Worm (Caenorhabditis elegans) whole organism, L4 larva: ENCODE data around the gene K08D10.10.

Experiments
- F10B5.3 ChIP-seq: sonication (generic microtip); optimal IDR thresholded peaks from 2 replicates; lab custom pipeline; 2016; ENCODE audit warnings: mild to moderate bottlenecking, missing genetic modification characterization, missing compliant biosample characterization
- F26F4.8 ChIP-seq: fragments of 200-800 bp; sonication (Bioruptor generic); conservative IDR thresholded peaks from 2 replicates; pipeline ENCODE4 v1.3.6; 2022; ENCODE audit warnings: missing genetic modification characterization, missing compliant biosample characterization
- F44E2.7 ChIP-seq: fragments of 200-800 bp; sonication (Bioruptor generic); IDR thresholded peaks from 2 replicates; pipeline ENCODE4 v2.1.2; 2022; ENCODE audit warnings: missing genetic modification characterization, missing compliant biosample characterization
- F49E8.2 ChIP-seq: sonication (generic microtip); optimal IDR thresholded peaks from 2 replicates; lab custom pipeline; 2016; ENCODE audit warnings: missing compliant biosample characterization, mild to moderate bottlenecking, missing genetic modification characterization, borderline replicate concordance
- R02D3.7 ChIP-seq: fragments of 150-350 bp; sonication (generic microtip); optimal IDR thresholded peaks from 3 replicates; lab custom pipeline; 2014; ENCODE audit warnings: missing biosample characterization, missing genetic modification characterization
- Y5F2A.4 ChIP-seq: fragments of 200-800 bp; sonication (Bioruptor generic); optimal IDR thresholded peaks from 2 replicates; lab custom pipeline; 2018; ENCODE audit warnings: mild to moderate bottlenecking, missing genetic modification characterization, missing compliant biosample characterization
- ZK546.5 ChIP-seq, 2 experiments: sonication (generic microtip); optimal IDR thresholded peaks; 2 replicates each; lab custom pipeline; 2017; ENCODE audit warnings: missing biosample characterization in 2 of 2, missing genetic modification characterization in 2 of 2
- aly-2 ChIP-seq: sonication (generic microtip); optimal IDR thresholded peaks from 2 replicates; lab custom pipeline; 2018; ENCODE audit warnings: missing biosample characterization, missing genetic modification characterization
- arid-1 ChIP-seq: fragments of 200-800 bp; sonication (Bioruptor generic); conservative IDR thresholded peaks from 2 replicates; pipeline ENCODE4 v1.3.6; 2022; ENCODE audit warnings: missing genetic modification reagents, missing genetic modification characterization, missing compliant biosample characterization
- ceh-20 ChIP-seq: fragments of 200-800 bp; sonication (Bioruptor generic); IDR thresholded peaks from 2 replicates; pipeline ENCODE4 v1.3.6; 2022; ENCODE audit warnings: missing genetic modification reagents, missing genetic modification characterization, missing compliant biosample characterization
- ceh-32 ChIP-seq: sonication (generic microtip); optimal IDR thresholded peaks from 2 replicates; lab custom pipeline; 2016; ENCODE audit warnings: mild to moderate bottlenecking, missing genetic modification characterization, missing compliant biosample characterization; ENCODE audit not compliant: poor library complexity
- daf-12 ChIP-seq: fragments of 150-350 bp; optimal IDR thresholded peaks from 2 replicates; lab custom pipeline; 2014; ENCODE audit warnings: missing biosample characterization, missing genetic modification reagents, missing genetic modification characterization
- daf-16 ChIP-seq, 3 experiments: sonication (generic microtip); optimal IDR thresholded peaks; 2 replicates each; lab custom pipeline; 2016 to 2017; ENCODE audit warnings: missing genetic modification characterization in 3 of 3, missing genetic modification reagents in 3 of 3, mild to moderate bottlenecking in 2 of 3, missing compliant biosample characterization in 2 of 3, missing biosample characterization in 1 of 3, moderate library complexity in 1 of 3
- dmd-6 ChIP-seq: fragments of 200-800 bp; sonication (Bioruptor generic); IDR thresholded peaks from 2 replicates; pipeline ENCODE4 v1.3.6; 2022; ENCODE audit warnings: missing genetic modification reagents, missing genetic modification characterization, missing compliant biosample characterization
- dve-1 ChIP-seq: sonication (generic microtip); optimal IDR thresholded peaks from 2 replicates; lab custom pipeline; 2017; ENCODE audit warnings: antibody characterized with exemption, mild to moderate bottlenecking, missing genetic modification characterization, missing compliant biosample characterization; ENCODE audit not compliant: insufficient read depth
- fkh-10 ChIP-seq: fragments of 150-350 bp; optimal IDR thresholded peaks from 2 replicates; lab custom pipeline; 2014; ENCODE audit warnings: missing biosample characterization, missing genetic modification reagents, missing genetic modification characterization
- hif-1 ChIP-seq, 2 experiments: sonication (generic microtip); optimal IDR thresholded peaks; 2 replicates each; lab custom pipeline; 2016 to 2017; ENCODE audit warnings: missing compliant biosample characterization in 2 of 2, missing genetic modification characterization in 2 of 2, missing genetic modification reagents in 2 of 2, missing genotype in 2 of 2, mild to moderate bottlenecking in 1 of 2
- hlh-30 ChIP-seq: sonication (generic microtip); optimal IDR thresholded peaks from 2 replicates; lab custom pipeline; 2017; ENCODE audit warnings: antibody characterized with exemption, mild to moderate bottlenecking, missing genetic modification characterization, missing compliant biosample characterization; ENCODE audit not compliant: insufficient read depth
- hmg-1.1 ChIP-seq: fragments of 200-800 bp; sonication (Bioruptor generic); IDR thresholded peaks from 2 replicates; pipeline ENCODE4 v1.3.6; 2022; ENCODE audit warnings: missing genetic modification reagents, missing genetic modification characterization, missing compliant biosample characterization
- lim-7 ChIP-seq: fragments of 200-800 bp; sonication (Bioruptor generic); IDR thresholded peaks from 2 replicates; pipeline ENCODE4 v1.3.6; 2022; ENCODE audit warnings: missing genetic modification characterization, missing compliant biosample characterization
- lin-1 ChIP-seq: fragments of 200-800 bp; sonication (Bioruptor generic); IDR thresholded peaks from 2 replicates; pipeline ENCODE4 v1.3.6; 2022; ENCODE audit warnings: missing genetic modification reagents, missing genetic modification characterization, missing compliant biosample characterization
- lin-15B ChIP-seq: fragments of 150-350 bp; sonication (generic microtip); optimal IDR thresholded peaks from 3 replicates; lab custom pipeline; 2014; ENCODE audit warnings: missing biosample characterization, missing genetic modification characterization
- lin-38 ChIP-seq: fragments of 200-800 bp; sonication (Bioruptor generic); IDR thresholded peaks from 2 replicates; pipeline ENCODE4 v1.3.6; 2022; ENCODE audit warnings: missing genetic modification reagents, missing genetic modification characterization, missing compliant biosample characterization
- lir-3 ChIP-seq: sonication (generic microtip); optimal IDR thresholded peaks from 2 replicates; lab custom pipeline; 2016; ENCODE audit warnings: mild to moderate bottlenecking, missing genetic modification characterization, missing compliant biosample characterization
- madf-9 ChIP-seq: fragments of 200-800 bp; sonication (Bioruptor generic); conservative IDR thresholded peaks from 2 replicates; pipeline ENCODE4 v1.3.6; 2022; ENCODE audit warnings: missing genetic modification reagents, missing genetic modification characterization, missing compliant biosample characterization
- mdt-29 ChIP-seq: fragments of 200-800 bp; sonication (Bioruptor generic); IDR thresholded peaks from 2 replicates; pipeline ENCODE4 v1.3.6; 2022; ENCODE audit warnings: missing genetic modification reagents, missing genetic modification characterization, missing compliant biosample characterization
- mep-1 ChIP-seq: fragments of 150-350 bp; sonication (generic microtip); optimal IDR thresholded peaks from 3 replicates; lab custom pipeline; 2014; ENCODE audit warnings: missing biosample characterization, missing genetic modification characterization
- mes-2 ChIP-seq: sonication (generic microtip); optimal IDR thresholded peaks from 2 replicates; lab custom pipeline; 2016; ENCODE audit warnings: missing genotype, mild to moderate bottlenecking, missing genetic modification characterization, missing compliant biosample characterization; ENCODE audit not compliant: poor library complexity, severe bottlenecking
- nhr-11 ChIP-seq: fragments of 150-350 bp; optimal IDR thresholded peaks from 2 replicates; lab custom pipeline; 2014; ENCODE audit warnings: missing biosample characterization, missing genetic modification characterization
- nhr-48 ChIP-seq: sonication (generic microtip); optimal IDR thresholded peaks from 2 replicates; lab custom pipeline; 2016; ENCODE audit warnings: mild to moderate bottlenecking, missing genetic modification characterization, missing compliant biosample characterization
- pqm-1 ChIP-seq: sonication (generic microtip); optimal IDR thresholded peaks from 2 replicates; lab custom pipeline; 2017; ENCODE audit warnings: missing biosample characterization, missing genetic modification characterization
- sdz-12 ChIP-seq: fragments of 200-800 bp; sonication (Bioruptor generic); optimal IDR thresholded peaks from 2 replicates; lab custom pipeline; 2018; ENCODE audit warnings: mild to moderate bottlenecking, missing genetic modification characterization, missing compliant biosample characterization
- set-16 ChIP-seq: fragments of 200-800 bp; sonication (Bioruptor generic); IDR thresholded peaks from 2 replicates; pipeline ENCODE4 v1.3.6; 2022; ENCODE audit warnings: missing genetic modification reagents, missing genetic modification characterization, missing compliant biosample characterization
- skn-1 ChIP-seq: fragments of 150-350 bp; optimal IDR thresholded peaks from 2 replicates; lab custom pipeline; 2014; ENCODE audit warnings: missing biosample characterization, missing genetic modification characterization
- snpc-1.2 ChIP-seq: fragments of 200-800 bp; sonication (Bioruptor generic); IDR thresholded peaks from 2 replicates; pipeline ENCODE4 v1.3.6; 2022; ENCODE audit warnings: missing genetic modification reagents, missing genetic modification characterization, missing compliant biosample characterization
- unc-62 ChIP-seq, 3 experiments: fragments of 150-350 bp in 1 of 3; sonication (generic microtip); optimal IDR thresholded peaks in 2 of 3; peaks in 1 of 3; 1 replicate in 1 of 3; 2 replicates in 2 of 3; lab custom pipeline; 2014 to 2017; ENCODE audit warnings: missing biosample characterization in 3 of 3, missing genetic modification characterization in 3 of 3, missing genetic modification reagents in 3 of 3, missing genotype in 1 of 3

Gene K08D10.10

ce11 chrIV:4114526-4114925 is 37.5 kb upstream of the K08D10.10 start, which contains the start of gene F49F1.15:
F49F1.15 (minus strand) TSS chrIV:4114626.
- no peak for TF ChIP-seq mdt-29 (GFP tag; lab: Robert Waterston, UW)
- no peak for TF ChIP-seq skn-1
- TF ChIP-seq mes-2 (tag; lab: Kevin White, UChicago) = no peak
- TF ChIP-seq F10B5.3 = no peak
- TF ChIP-seq madf-9 (GFP tag; lab: Robert Waterston, UW) = no peak
- TF ChIP-seq nhr-11 (tag; lab: Kevin White, UChicago) = no peak
- TF ChIP-seq hlh-30 = no peak
- TF ChIP-seq ceh-32 (tag; lab: Kevin White, UChicago) = no peak
- TF ChIP-seq R02D3.7 = no peak
- TF ChIP-seq set-16 = no peak
- no peak for TF ChIP-seq sdz-12 (GFP tag; lab: Kevin White, UChicago)
- no peak for TF ChIP-seq lir-3
- TF ChIP-seq fkh-10 (GFP tag; lab: Kevin White, UChicago) = no peak
- no peak for TF ChIP-seq aly-2 (tag; lab: Kevin White, UChicago)
- TF ChIP-seq Y5F2A.4 (GFP tag; lab: Kevin White, UChicago) = no peak
- no peak for TF ChIP-seq snpc-1.2 (GFP tag; lab: Robert Waterston, UW)
- no peak for TF ChIP-seq lin-15B (tag; lab: Kevin White, UChicago)
- TF ChIP-seq lin-1 (GFP tag; lab: Robert Waterston, UW) = no peak
- no peak for TF ChIP-seq F44E2.7
- TF ChIP-seq, all 104 proteins: peak for 0

- TF ChIP-seq unc-62 (GFP tag; optimal IDR thresholded peaks at IDR 0.05 in 1 of 2; lab: Kevin White, UChicago) (no peak), unc-62 (tag; optimal IDR thresholded peaks at IDR 0.05; lab: Kevin White, UChicago) (no peak), nhr-48 (no peak), ZK546.5 (tag; optimal IDR thresholded peaks at IDR 0.05; lab: Kevin White, UChicago) (no peak), fkh-10 (GFP tag; lab: Kevin White, UChicago) (no peak), lin-15B (tag; lab: Kevin White, UChicago) (no peak), daf-16 (GFP tag; optimal IDR thresholded peaks at IDR 0.05; lab: Kevin White, UChicago) (no peak), daf-16 (tag; optimal IDR thresholded peaks at IDR 0.05; lab: Kevin White, UChicago) (no peak), arid-1 (no peak), hmg-1.1 (GFP tag; lab: Robert Waterston, UW) (no peak), hif-1 (tag; optimal IDR thresholded peaks at IDR 0.05; lab: Kevin White, UChicago) (no peak), dve-1 (no peak), dmd-6 (GFP tag; lab: Robert Waterston, UW) (no peak), lim-7 (no peak), daf-12 (tag; lab: Kevin White, UChicago) (no peak), lir-3 (no peak)
- TF ChIP-seq, all 104 proteins: peak for 0
Observed at ce11 chrIV:4115634-4116033, 36.4 kb upstream of the K08D10.10 start, which contains the start of the genes F49F1.4 and F49F1.2. F49F1.4 (minus strand) TSS chrIV:4115734. F49F1.2 (plus strand) TSS chrIV:4115943.

- TF ChIP-seq mdt-29 (GFP tag; lab: Robert Waterston, UW) (no peak), pqm-1 (peak; percentile 42), ceh-20 (GFP tag; lab: Robert Waterston, UW) (no peak)
- TF ChIP-seq, all 104 proteins: peak for 1
Observed at ce11 chrIV:4117432-4117831, 34.6 kb upstream of the K08D10.10 start, which contains the start of gene drd-50. drd-50 (plus strand) TSS chrIV:4117732.

- TF ChIP-seq lin-38 (GFP tag; lab: Robert Waterston, UW) (no peak), fkh-10 (GFP tag; lab: Kevin White, UChicago) (no peak), mep-1 (tag; lab: Kevin White, UChicago) (no peak), F26F4.8 (GFP tag; lab: Robert Waterston, UW) (no peak), F49E8.2 (tag; lab: Kevin White, UChicago) (no peak)
- TF ChIP-seq, all 104 proteins: peak for 0
Observed at ce11 chrIV:4120263-4120662, 31.8 kb upstream of the K08D10.10 start, which contains the start of gene F49F1.5. F49F1.5 (minus strand) TSS chrIV:4120415.
